Worm (Caenorhabditis elegans): Measurements from ENCODE around the gene cpl-1.

cpl-1 gene

DNA sequence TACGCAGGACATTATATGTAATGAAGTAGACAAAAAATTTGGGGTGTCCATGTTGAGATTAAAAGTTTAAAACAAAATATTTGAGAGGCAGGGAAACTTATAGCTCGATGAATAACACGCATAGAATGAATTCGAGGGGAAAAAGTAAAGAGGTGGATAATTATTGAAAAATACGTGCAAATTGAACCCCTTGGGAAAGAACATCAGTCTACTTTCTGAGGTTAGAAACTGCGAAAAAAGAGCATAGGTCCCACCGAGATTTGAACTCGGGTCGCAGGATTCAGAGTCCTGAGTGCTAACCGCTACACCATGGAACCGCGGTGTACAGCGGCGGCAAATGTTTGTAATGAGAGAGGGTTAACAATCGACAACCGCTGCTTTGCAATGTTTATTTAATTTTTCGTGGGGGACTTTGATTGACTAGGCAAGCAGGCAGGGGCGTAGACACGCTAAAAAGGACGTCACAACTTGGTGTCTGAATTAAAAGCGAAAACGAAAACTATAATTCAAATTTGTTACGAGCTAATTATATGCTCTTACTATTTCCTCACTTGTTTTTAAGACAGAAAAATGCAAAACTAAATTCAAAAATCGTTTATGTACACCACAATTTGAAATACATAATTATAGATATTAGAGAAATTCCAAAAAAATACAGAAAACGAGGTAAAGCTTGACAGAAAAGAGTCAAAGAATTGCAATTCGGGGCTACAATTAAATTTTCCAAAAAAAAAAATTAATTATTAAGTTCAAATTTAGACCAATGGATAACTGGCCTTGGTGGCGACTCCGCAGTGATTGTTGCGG, 3.0 kb downstream of the cpl-1 start, which contains the start of gene srh-269 (continued):
- TF ChIP-seq nhr-179 (tag; optimal IDR thresholded peaks at IDR 0.05) (no peak), egl-44 (GFP tag; IDR thresholded peaks at IDR 0.05) (peak; percentile 92), lir-1 (GFP tag; conservative IDR thresholded peaks at IDR 0.05) (peak; percentile 63), him-1 (tag; optimal IDR thresholded peaks at IDR 0.05) (peak; percentile 87), zim-3 (tag; optimal IDR thresholded peaks at IDR 0.05) (peak; percentile 86), sptf-2 (GFP tag; optimal IDR thresholded peaks at IDR 0.05) (no peak), F10E7.11 (tag; optimal IDR thresholded peaks at IDR 0.05) (peak; percentile 85), dpff-1 (tag; optimal IDR thresholded peaks at IDR 0.05) (peak; percentile 6), lin-26 (GFP tag; IDR thresholded peaks at IDR 0.05) (peak; percentile 91), F23B12.7 (tag; optimal IDR thresholded peaks at IDR 0.05; ENCODE audit: insufficient read depth) (no peak), F37B4.10 (GFP tag; IDR thresholded peaks at IDR 0.05) (0 out of 2 replicates have a peak, but pooled peaks have one; percentile 22)

DNA sequence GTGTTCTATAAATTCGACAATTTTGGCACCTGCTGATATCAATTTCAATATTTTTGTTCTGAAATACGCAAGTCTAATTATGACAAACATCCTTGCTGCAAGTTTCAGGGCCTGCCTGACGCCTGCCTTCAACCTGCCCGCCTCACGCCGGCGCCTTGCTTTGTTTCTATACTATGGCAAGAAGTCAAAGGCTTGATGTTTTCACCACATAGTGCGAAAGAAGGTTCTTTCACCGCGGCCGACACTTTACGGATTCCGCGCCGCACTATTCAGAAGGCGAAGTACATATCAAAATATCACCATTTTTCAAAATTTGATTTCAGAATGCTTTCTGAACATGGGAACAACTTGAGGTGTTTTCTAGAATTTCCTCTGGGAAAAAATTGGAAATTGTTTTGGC, 5.7 kb downstream of the cpl-1 start:
- TF ChIP-seq hlh-12 (tag; optimal IDR thresholded peaks at IDR 0.05) = no peak
- TF ChIP-seq snpc-4 (GFP tag; optimal IDR thresholded peaks at IDR 0.05) = no peak
- peak in 2 of 4 experiments; percentile 31 to 58 for TF ChIP-seq snpc-4 (tag; optimal IDR thresholded peaks at IDR 0.05)

DNA sequence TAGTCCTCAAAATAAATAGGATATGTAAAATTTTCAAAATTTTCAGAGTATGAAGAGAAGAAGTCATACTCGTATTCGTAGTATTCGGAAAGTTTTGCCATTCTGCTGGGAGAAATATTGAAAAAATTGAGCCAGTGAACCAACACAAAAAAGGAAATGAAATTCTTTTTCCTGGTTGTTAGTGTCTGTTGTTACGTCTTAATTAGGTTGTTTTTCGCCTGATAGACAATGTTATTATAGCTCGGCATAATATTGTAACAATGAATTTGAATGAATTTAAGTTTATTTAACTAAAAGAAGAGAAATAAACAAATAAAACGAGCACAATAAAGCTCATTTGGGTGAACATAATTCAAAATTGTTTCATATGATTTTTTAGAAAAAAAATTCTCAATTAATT, 6.7 kb downstream of the cpl-1 start, which contains the start of gene srw-73:
srw-73 (minus strand) TSS at position 101 of the 400 bp plus-strand sequence.
- TF ChIP-seq hrde-1 (tag; optimal IDR thresholded peaks at IDR 0.05; ENCODE audit: borderline replicate concordance) (no peak), lsl-1 (GFP tag; optimal IDR thresholded peaks at IDR 0.05) (no peak), mxl-1 (tag; optimal IDR thresholded peaks at IDR 0.05) (no peak), ztf-3 (GFP tag; optimal IDR thresholded peaks at IDR 0.05) (no peak), cebp-2 (GFP tag; IDR thresholded peaks at IDR 0.05) (no peak), F57C9.4 (tag; optimal IDR thresholded peaks at IDR 0.05) (no peak), lir-1 (GFP tag; conservative IDR thresholded peaks at IDR 0.05) (no peak), hlh-12 (tag; optimal IDR thresholded peaks at IDR 0.05) (no peak), madf-3 (GFP tag; IDR thresholded peaks at IDR 0.05) (no peak), sdz-38 (tag; optimal IDR thresholded peaks at IDR 0.05) (no peak), lag-1 (GFP tag; IDR thresholded peaks at IDR 0.05) (no peak), ceh-79 (tag; optimal IDR thresholded peaks at IDR 0.05) (no peak), let-526 (GFP tag; IDR thresholded peaks at IDR 0.05) (no peak), rpc-1 (optimal IDR thresholded peaks at IDR 0.05) (no peak), rpc-1 (tag; optimal IDR thresholded peaks at IDR 0.05) (no peak), mcd-1 (GFP tag; IDR thresholded peaks at IDR 0.05) (no peak)

DNA sequence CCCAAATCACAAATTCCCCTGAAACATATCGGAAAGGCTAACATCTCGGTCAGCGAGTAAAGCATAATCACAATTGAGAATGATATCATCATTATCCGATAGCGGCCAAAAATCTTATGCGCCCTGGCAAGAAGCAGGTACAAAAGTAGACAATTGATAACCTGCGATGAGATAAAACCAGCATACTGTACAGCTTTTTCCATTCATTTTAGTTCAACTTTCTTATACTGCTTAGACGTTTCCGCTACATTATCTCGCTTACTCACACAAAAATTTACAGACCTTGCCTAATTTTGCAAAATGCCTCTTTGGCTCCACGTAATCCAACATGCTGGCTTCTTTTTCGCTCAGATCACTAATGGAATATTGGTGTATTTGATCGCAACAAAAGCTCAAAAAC, 12.2 kb downstream of the cpl-1 start, which contains the start of gene str-150:
str-150 (plus strand) TSS at position 301 of the 400 bp plus-strand sequence.
- no peak for TF ChIP-seq nhr-80 (tag; optimal IDR thresholded peaks at IDR 0.05)
- TF ChIP-seq mes-4 (tag; optimal IDR thresholded peaks at IDR 0.05) = no peak
- TF ChIP-seq ama-1 (optimal IDR thresholded peaks at IDR 0.05) = no peak
- no peak for TF ChIP-seq ama-1 (GFP tag; optimal IDR thresholded peaks at IDR 0.05)
- TF ChIP-seq Y95B8A.8 (GFP tag; IDR thresholded peaks at IDR 0.05) = no peak
- no peak for TF ChIP-seq ets-4 (GFP tag; optimal IDR thresholded peaks at IDR 0.05)
- no peak for TF ChIP-seq F39B2.1 (GFP tag; IDR thresholded peaks at IDR 0.05)
- TF ChIP-seq lir-1 (GFP tag; conservative IDR thresholded peaks at IDR 0.05) = no peak
- TF ChIP-seq nhr-90 (tag; optimal IDR thresholded peaks at IDR 0.05) = no peak
- TF ChIP-seq mcd-1 (GFP tag; IDR thresholded peaks at IDR 0.05) = no peak
- no peak for TF ChIP-seq aptf-2 (GFP tag; conservative IDR thresholded peaks at IDR 0.05)
- no peak for TF ChIP-seq hlh-12 (tag; optimal IDR thresholded peaks at IDR 0.05)
- no peak for TF ChIP-seq athp-1 (tag; optimal IDR thresholded peaks at IDR 0.05)
- no peak for TF ChIP-seq K11D2.4 (GFP tag; IDR thresholded peaks at IDR 0.05)
- no peak for TF ChIP-seq attf-6 (GFP tag; IDR thresholded peaks at IDR 0.05)
- TF ChIP-seq F37B4.10 (GFP tag; IDR thresholded peaks at IDR 0.05) = no peak
- TF ChIP-seq hsf-1 (GFP tag; IDR thresholded peaks at IDR 0.05) = no peak
- TF ChIP-seq Y53G8AR.9 (GFP tag; conservative IDR thresholded peaks at IDR 0.05) = no peak
- TF ChIP-seq lag-1 (GFP tag; IDR thresholded peaks at IDR 0.05) = no peak
- TF ChIP-seq atf-7 (tag; optimal IDR thresholded peaks at IDR 0.05) = no peak
- no peak for TF ChIP-seq K12H6.12 (tag; optimal IDR thresholded peaks at IDR 0.05)

All from whole organism, young adult.